Worm (Caenorhabditis elegans): Measurements from ENCODE around the gene asp-17.

ce11 chrV:19000542-19000941 lies 36.6 kb downstream of the asp-17 start:
- TF ChIP-seq eyg-1 (tag; optimal IDR thresholded peaks at IDR 0.05): no peak
- TF ChIP-seq lin-11 (tag; optimal IDR thresholded peaks at IDR 0.05): no peak
- no peak for TF ChIP-seq nfya-1 (tag; optimal IDR thresholded peaks at IDR 0.05)
- no peak for TF ChIP-seq ztf-16 (tag; optimal IDR thresholded peaks at IDR 0.05)
- TF ChIP-seq ceh-31 (tag; optimal IDR thresholded peaks at IDR 0.05): no peak
- TF ChIP-seq syd-9 (tag; optimal IDR thresholded peaks at IDR 0.05): no peak
- TF ChIP-seq fax-1 (tag; optimal IDR thresholded peaks at IDR 0.05): no peak
- TF ChIP-seq unc-3 (GFP tag; conservative IDR thresholded peaks at IDR 0.05): no peak
- no peak for TF ChIP-seq unc-3 (tag; optimal IDR thresholded peaks at IDR 0.05)
- TF ChIP-seq pqm-1 (tag; optimal IDR thresholded peaks at IDR 0.05): no peak
- no peak for TF ChIP-seq K02D7.2 (tag; optimal IDR thresholded peaks at IDR 0.05)
- no peak for TF ChIP-seq ets-4 (tag; optimal IDR thresholded peaks at IDR 0.05)
